Worm (Caenorhabditis elegans) whole organism, L2 larva: ENCODE results near the gene T24H10.1.

Source experiments
- C34F6.9 ChIP-seq: fragments of 150-350 bp; optimal IDR thresholded peaks from 2 replicates; lab custom pipeline; 2014; ENCODE audit warnings: missing biosample characterization, missing genetic modification characterization
- F13H6.1 ChIP-seq: sonication (generic microtip); optimal IDR thresholded peaks from 2 replicates; lab custom pipeline; 2016; ENCODE audit warnings: missing genetic modification characterization, missing compliant biosample characterization
- R02D3.7 ChIP-seq: fragments of 150-350 bp; optimal IDR thresholded peaks from 2 replicates; lab custom pipeline; 2014; ENCODE audit warnings: missing biosample characterization, missing genetic modification characterization
- Y55F3AM.14 ChIP-seq: fragments of 200-800 bp; sonication (Bioruptor generic); optimal IDR thresholded peaks from 2 replicates; lab custom pipeline; 2018; ENCODE audit warnings: mild to moderate bottlenecking, missing genetic modification characterization, missing compliant biosample characterization
- ZK546.5 ChIP-seq: sonication (generic microtip); optimal IDR thresholded peaks from 2 replicates; lab custom pipeline; 2017; ENCODE audit warnings: missing biosample characterization, missing genetic modification characterization
- alr-1 ChIP-seq: fragments of 150-350 bp; optimal IDR thresholded peaks from 2 replicates; lab custom pipeline; 2014; ENCODE audit warnings: missing biosample characterization, missing genetic modification characterization
- aly-2 ChIP-seq: fragments of 150-350 bp; optimal IDR thresholded peaks from 2 replicates; lab custom pipeline; 2014; ENCODE audit warnings: missing biosample characterization, missing genetic modification characterization
- ama-1 ChIP-seq: fragments of 150-350 bp; optimal IDR thresholded peaks from 2 replicates; lab custom pipeline; 2018; ENCODE audit warnings: inconsistent platforms
- blmp-1 ChIP-seq: sonication (generic microtip); optimal IDR thresholded peaks from 2 replicates; lab custom pipeline; 2017; ENCODE audit warnings: missing genetic modification characterization, mild to moderate bottlenecking, missing compliant biosample characterization, antibody characterized with exemption, moderate library complexity; ENCODE audit not compliant: insufficient read depth
- ceh-16 ChIP-seq: fragments of 150-350 bp; optimal IDR thresholded peaks from 2 replicates; lab custom pipeline; 2014; ENCODE audit warnings: missing biosample characterization, missing genetic modification characterization
- ceh-82 ChIP-seq: fragments of 150-350 bp; optimal IDR thresholded peaks from 2 replicates; lab custom pipeline; 2014; ENCODE audit warnings: missing biosample characterization, missing genetic modification characterization
- crh-2 ChIP-seq: sonication (generic microtip); optimal IDR thresholded peaks from 2 replicates; lab custom pipeline; 2017; ENCODE audit warnings: missing biosample characterization, missing genetic modification characterization
- dmd-4 ChIP-seq: sonication (generic microtip); optimal IDR thresholded peaks from 2 replicates; lab custom pipeline; 2017; ENCODE audit warnings: missing biosample characterization, missing genetic modification characterization
- egl-27 ChIP-seq: sonication (generic microtip); optimal IDR thresholded peaks from 3 replicates; lab custom pipeline; 2017; ENCODE audit warnings: missing biosample characterization, missing genetic modification reagents, missing genetic modification characterization
- elt-1 ChIP-seq: fragments of 150-350 bp; optimal IDR thresholded peaks from 2 replicates; lab custom pipeline; 2014; ENCODE audit warnings: missing biosample characterization, missing genetic modification characterization
- elt-3 ChIP-seq: sonication (generic microtip); optimal IDR thresholded peaks from 2 replicates; lab custom pipeline; 2017; ENCODE audit warnings: missing biosample characterization, missing genetic modification characterization
- fos-1 ChIP-seq: fragments of 150-350 bp; optimal IDR thresholded peaks from 2 replicates; lab custom pipeline; 2014; ENCODE audit warnings: missing biosample characterization, missing genetic modification characterization
- gmeb-1 ChIP-seq: fragments of 150-350 bp; optimal IDR thresholded peaks from 2 replicates; lab custom pipeline; 2014; ENCODE audit warnings: missing biosample characterization, missing genetic modification characterization
- lin-11 ChIP-seq: fragments of 150-350 bp; sonication (generic microtip); optimal IDR thresholded peaks from 2 replicates; lab custom pipeline; 2014; ENCODE audit warnings: missing biosample characterization, missing genetic modification characterization, inconsistent platforms, mixed read lengths
- lin-13 ChIP-seq: fragments of 150-350 bp; optimal IDR thresholded peaks from 2 replicates; lab custom pipeline; 2014; ENCODE audit warnings: missing biosample characterization, missing genetic modification reagents, missing genetic modification characterization
- lin-39 ChIP-seq: fragments of 150-350 bp; optimal IDR thresholded peaks from 2 replicates; lab custom pipeline; 2014; ENCODE audit warnings: missing biosample characterization, missing genetic modification reagents, missing genetic modification characterization
- lsy-2 ChIP-seq, 2 experiments: fragments of 150-350 bp in 1 of 2; sonication (generic microtip) in 1 of 2; optimal IDR thresholded peaks; 2 replicates each; lab custom pipeline; 2014 to 2017; ENCODE audit warnings: missing biosample characterization in 2 of 2, missing genetic modification characterization in 2 of 2
- mab-5 ChIP-seq: fragments of 150-350 bp; optimal IDR thresholded peaks from 2 replicates; lab custom pipeline; 2014; ENCODE audit warnings: missing biosample characterization, missing genetic modification characterization
- mbf-1 ChIP-seq: sonication (generic microtip); optimal IDR thresholded peaks from 2 replicates; lab custom pipeline; 2017; ENCODE audit warnings: missing biosample characterization, missing genetic modification characterization
- mdl-1 ChIP-seq, 2 experiments: fragments of 150-350 bp in 1 of 2; sonication (generic microtip) in 1 of 2; optimal IDR thresholded peaks; 2 replicates each; lab custom pipeline; 2017; ENCODE audit warnings: missing biosample characterization in 2 of 2, missing genetic modification characterization in 2 of 2
- nhr-10 ChIP-seq: sonication (generic microtip); optimal IDR thresholded peaks from 2 replicates; lab custom pipeline; 2017; ENCODE audit warnings: missing biosample characterization, missing genetic modification characterization
- nhr-11 ChIP-seq: fragments of 150-350 bp; optimal IDR thresholded peaks from 2 replicates; lab custom pipeline; 2014; ENCODE audit warnings: missing biosample characterization, missing genetic modification characterization
- nhr-12 ChIP-seq: fragments of 150-350 bp; optimal IDR thresholded peaks from 2 replicates; lab custom pipeline; 2014; ENCODE audit warnings: missing biosample characterization, missing genetic modification characterization
- nhr-129 ChIP-seq: fragments of 150-350 bp; optimal IDR thresholded peaks from 2 replicates; lab custom pipeline; 2014; ENCODE audit warnings: missing biosample characterization, missing genetic modification characterization
- nhr-21 ChIP-seq: fragments of 150-350 bp; optimal IDR thresholded peaks from 2 replicates; lab custom pipeline; 2014; ENCODE audit warnings: missing biosample characterization, missing genetic modification characterization
- nhr-23 ChIP-seq: fragments of 150-350 bp; optimal IDR thresholded peaks from 2 replicates; lab custom pipeline; 2014; ENCODE audit warnings: missing biosample characterization, missing genetic modification reagents, missing genetic modification characterization
- nhr-237 ChIP-seq: fragments of 150-350 bp; optimal IDR thresholded peaks from 2 replicates; lab custom pipeline; 2014; ENCODE audit warnings: missing biosample characterization, missing genetic modification characterization
- nhr-25 ChIP-seq: fragments of 150-350 bp; sonication (generic microtip); optimal IDR thresholded peaks from 3 replicates; lab custom pipeline; 2014; ENCODE audit warnings: missing biosample characterization, missing genetic modification characterization
- nhr-6 ChIP-seq: fragments of 150-350 bp; optimal IDR thresholded peaks from 2 replicates; lab custom pipeline; 2014; ENCODE audit warnings: missing biosample characterization, missing genetic modification characterization
- nhr-77 ChIP-seq: fragments of 150-350 bp; optimal IDR thresholded peaks from 2 replicates; lab custom pipeline; 2014; ENCODE audit warnings: missing biosample characterization, missing genetic modification characterization
- peb-1 ChIP-seq: fragments of 150-350 bp; optimal IDR thresholded peaks from 2 replicates; lab custom pipeline; 2014; ENCODE audit warnings: missing biosample characterization, missing genetic modification characterization
- sem-4 ChIP-seq: fragments of 150-350 bp; optimal IDR thresholded peaks from 2 replicates; lab custom pipeline; 2014; ENCODE audit warnings: missing biosample characterization, missing genetic modification reagents, missing genetic modification characterization
- skn-1 ChIP-seq: sonication (generic microtip); optimal IDR thresholded peaks from 2 replicates; lab custom pipeline; 2017; ENCODE audit warnings: missing biosample characterization, missing genetic modification characterization
- sma-3 ChIP-seq: sonication (generic microtip); optimal IDR thresholded peaks from 2 replicates; lab custom pipeline; 2016; ENCODE audit warnings: missing genetic modification reagents, missing genetic modification characterization, missing compliant biosample characterization
- sma-9 ChIP-seq, 2 experiments: fragments of 150-350 bp in 1 of 2; sonication (generic microtip) in 1 of 2; optimal IDR thresholded peaks; 2 replicates each; lab custom pipeline; 2014 to 2016; ENCODE audit warnings: missing genetic modification characterization in 2 of 2, mild to moderate bottlenecking in 1 of 2, missing biosample characterization in 1 of 2, missing compliant biosample characterization in 1 of 2, missing genetic modification reagents in 1 of 2, moderate library complexity in 1 of 2
- snpc-4 ChIP-seq: fragments of 150-350 bp; optimal IDR thresholded peaks from 2 replicates; lab custom pipeline; 2014; ENCODE audit warnings: missing biosample characterization, missing genetic modification characterization
- unc-39 ChIP-seq: fragments of 150-350 bp; optimal IDR thresholded peaks from 2 replicates; lab custom pipeline; 2014; ENCODE audit warnings: missing biosample characterization, missing genetic modification characterization
- unc-55 ChIP-seq: fragments of 150-350 bp; sonication (generic microtip); optimal IDR thresholded peaks from 3 replicates; lab custom pipeline; 2014; ENCODE audit warnings: missing biosample characterization, missing genetic modification reagents, missing genetic modification characterization
- unc-62 ChIP-seq: fragments of 150-350 bp; optimal IDR thresholded peaks from 2 replicates; lab custom pipeline; 2014; ENCODE audit warnings: missing biosample characterization, missing genetic modification reagents, missing genetic modification characterization
- zag-1 ChIP-seq: fragments of 150-350 bp; optimal IDR thresholded peaks from 2 replicates; lab custom pipeline; 2014; ENCODE audit warnings: missing biosample characterization, missing genetic modification characterization
- ztf-1 ChIP-seq: fragments of 200-800 bp; sonication (Bioruptor generic); conservative IDR thresholded peaks from 2 replicates; pipeline ENCODE4 v1.3.6; 2022; ENCODE audit warnings: missing genetic modification characterization, missing compliant biosample characterization
- ztf-11 ChIP-seq: sonication (generic microtip); optimal IDR thresholded peaks from 2 replicates; lab custom pipeline; 2017; ENCODE audit warnings: missing biosample characterization, missing genetic modification characterization
- ztf-4 ChIP-seq: fragments of 150-350 bp; optimal IDR thresholded peaks from 2 replicates; lab custom pipeline; 2014; ENCODE audit warnings: missing biosample characterization, missing genetic modification characterization

The T24H10.1 gene

ce11 chrII:9053564-9053963 lies 45.6 kb upstream of the T24H10.1 start, which contains the start of gene T24B8.7:
Gene T24B8.7, minus strand, starts transcription at chrII:9053664.
- TF ChIP-seq alr-1 (tag; lab: Kevin White, UChicago) = no peak
- no peak for TF ChIP-seq mdl-1 (tag; optimal IDR thresholded peaks at IDR 0.05; lab: Kevin White, UChicago)
- TF ChIP-seq, all 48 proteins: peak for 0

ce11 chrII:9054604-9055003 lies 44.6 kb upstream of the T24H10.1 start, which contains the start of gene chmp-7:
Gene chmp-7, plus strand, starts transcription at chrII:9054972.
- peak; percentile 66 for TF ChIP-seq zag-1 (tag; lab: Kevin White, UChicago)
- TF ChIP-seq nhr-6 (tag; lab: Kevin White, UChicago) = peak; percentile 68
- TF ChIP-seq nhr-23 (tag; lab: Kevin White, UChicago) = no peak
- peak; percentile 79 for TF ChIP-seq sma-3
- no peak for TF ChIP-seq ztf-11 (tag; lab: Kevin White, UChicago)
- no peak for TF ChIP-seq dmd-4
- peak; percentile 33 for TF ChIP-seq nhr-10 (tag; lab: Kevin White, UChicago)
- no peak for TF ChIP-seq aly-2
- TF ChIP-seq unc-62 = peak; percentile 20
- TF ChIP-seq gmeb-1 (tag; lab: Kevin White, UChicago) = peak; percentile 88
- peak; percentile 60 for TF ChIP-seq blmp-1
- peak; percentile 29 for TF ChIP-seq ceh-16
- no peak for TF ChIP-seq nhr-25 (tag; lab: Kevin White, UChicago)
- TF ChIP-seq R02D3.7 (tag; lab: Kevin White, UChicago) = no peak
- no peak for TF ChIP-seq mbf-1 (tag; lab: Kevin White, UChicago)
- peak; percentile 82 for TF ChIP-seq mab-5 (tag; lab: Kevin White, UChicago)
- no peak for TF ChIP-seq ztf-1 (GFP tag; lab: Robert Waterston, UW)
- TF ChIP-seq alr-1 (tag; lab: Kevin White, UChicago) = no peak
- TF ChIP-seq skn-1 (tag; lab: Kevin White, UChicago) = peak; percentile 59
- no peak for TF ChIP-seq peb-1 (tag; lab: Kevin White, UChicago)
- TF ChIP-seq nhr-237 = no peak
- TF ChIP-seq elt-3 (tag; lab: Kevin White, UChicago) = no peak
- TF ChIP-seq lsy-2 (tag; optimal IDR thresholded peaks at IDR 0.05; lab: Kevin White, UChicago) = peak; percentile 79 to 92
- TF ChIP-seq ztf-4 (tag; lab: Kevin White, UChicago) = no peak
- peak; percentile 66 for TF ChIP-seq snpc-4 (tag; lab: Kevin White, UChicago)
- peak; percentile 95 for TF ChIP-seq nhr-129 (tag; lab: Kevin White, UChicago)
- peak; percentile 32 for TF ChIP-seq nhr-11 (tag; lab: Kevin White, UChicago)
- TF ChIP-seq F13H6.1 (tag; lab: Kevin White, UChicago) = no peak
- peak; percentile 84 for TF ChIP-seq fos-1 (tag; lab: Kevin White, UChicago)
- no peak for TF ChIP-seq ceh-82 (tag; lab: Kevin White, UChicago)
- no peak for TF ChIP-seq nhr-12 (tag; lab: Kevin White, UChicago)
- TF ChIP-seq mdl-1 (tag; optimal IDR thresholded peaks at IDR 0.05; lab: Kevin White, UChicago) = peak in 1 of 2 experiments; percentile 9
- peak; percentile 50 for TF ChIP-seq ama-1 (lab: Kevin White, UChicago)
- TF ChIP-seq nhr-77 = no peak
- TF ChIP-seq unc-39 (tag; lab: Kevin White, UChicago) = no peak
- TF ChIP-seq sma-9 (GFP tag; optimal IDR thresholded peaks at IDR 0.05; lab: Kevin White, UChicago) = peak; percentile 76
- TF ChIP-seq sma-9 (tag; optimal IDR thresholded peaks at IDR 0.05; lab: Kevin White, UChicago) = no peak
- TF ChIP-seq ZK546.5 (tag; lab: Kevin White, UChicago) = no peak
- TF ChIP-seq lin-11 (tag; lab: Kevin White, UChicago) = peak; percentile 87
- TF ChIP-seq Y55F3AM.14 (GFP tag; lab: Kevin White, UChicago) = no peak
- TF ChIP-seq lin-39 = no peak
- TF ChIP-seq lin-13 (GFP tag; lab: Kevin White, UChicago) = no peak
- peak; percentile 50 for TF ChIP-seq egl-27
- TF ChIP-seq crh-2 (tag; lab: Kevin White, UChicago) = peak; percentile 94
- TF ChIP-seq nhr-21 (tag; lab: Kevin White, UChicago) = peak; percentile 63
- TF ChIP-seq sem-4 = peak; percentile 85
- TF ChIP-seq elt-1 (tag; lab: Kevin White, UChicago) = no peak
- TF ChIP-seq unc-55 = peak; percentile 95
- TF ChIP-seq C34F6.9 (tag; lab: Kevin White, UChicago) = peak; percentile 98
